Fruit fly (Drosophila melanogaster): Measurements from ENCODE around the gene CG2150.
A peak's percentile ranks its signal among the peaks of the same experiment; 100 is the strongest.

Gene CG2150

dm6 chr3R:31764672-31765071, at the start of gene CG2150:
Gene CG2150 (minus strand): TSS chr3R:31764772.
- TF ChIP-seq CG17801 (GFP tag; optimal IDR thresholded peaks at IDR 0.05; ENCODE audit: partially characterized antibody), result no peak

DNA sequence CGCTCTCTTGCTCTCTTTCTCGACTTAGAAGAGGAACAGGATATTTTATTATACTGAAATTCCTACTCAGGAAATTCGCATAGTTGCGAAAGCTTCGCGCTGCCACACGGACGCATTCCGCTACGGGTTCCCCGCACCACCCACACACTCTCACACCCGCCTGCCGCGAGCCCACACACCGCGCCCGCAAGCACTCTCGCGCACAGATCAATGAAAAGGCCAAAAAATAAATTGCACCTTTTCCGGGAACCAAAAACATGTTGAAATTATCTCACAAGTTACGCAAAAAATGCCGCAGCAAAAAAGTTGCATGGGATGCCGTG, 48.4 kb upstream of the CG2150 start:
- TF ChIP-seq CG17801 (GFP tag; optimal IDR thresholded peaks at IDR 0.05; ENCODE audit: partially characterized antibody), result no peak

DNA sequence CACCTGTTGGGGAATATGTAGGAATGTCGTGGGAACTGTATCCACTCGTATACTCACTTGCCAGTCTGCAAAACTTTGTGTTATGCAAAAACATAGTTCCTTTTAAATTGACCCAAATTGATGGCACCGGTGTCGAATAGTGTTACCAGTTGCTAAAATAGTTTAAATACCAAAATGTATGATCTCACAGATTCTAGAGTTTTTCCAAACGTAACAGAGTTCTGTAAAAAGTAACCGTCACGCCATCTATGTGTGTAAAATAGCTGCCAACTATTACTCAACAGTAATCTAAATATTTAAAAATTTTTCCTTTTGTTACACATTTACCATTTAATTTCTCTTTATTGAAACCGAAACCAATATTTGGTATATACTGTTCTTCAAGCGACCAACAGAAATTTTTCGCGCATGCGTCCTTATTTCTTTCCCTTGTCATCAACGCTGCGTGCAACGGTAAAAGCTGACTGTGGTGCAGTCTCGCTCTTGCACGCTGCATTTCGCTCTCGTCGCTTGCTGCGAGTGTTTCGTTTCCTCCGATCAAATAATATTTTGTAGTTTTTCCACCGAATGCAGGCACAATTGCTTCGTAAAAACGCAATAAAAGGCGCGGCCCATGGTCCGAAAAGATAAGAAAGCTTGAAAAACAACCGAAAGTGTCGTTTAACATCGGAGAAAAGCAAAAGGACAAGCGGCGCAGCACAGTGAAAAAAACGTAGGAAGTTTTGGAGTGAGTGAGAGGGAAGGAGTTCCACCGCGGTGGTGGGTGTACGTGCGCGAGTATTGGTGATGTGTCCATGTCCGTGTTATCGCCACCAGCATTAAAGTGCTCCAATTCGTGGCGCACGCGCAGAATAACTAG, 47.8 kb upstream of the CG2150 start, which contains the start of the genes FeCH and RhoGAP100F:
FeCH (minus strand) TSS at position 180 of the 859 bp plus-strand sequence.
RhoGAP100F (plus strand) TSS at position 493 of the 859 bp plus-strand sequence.
- no peak for TF ChIP-seq CG17801 (GFP tag; optimal IDR thresholded peaks at IDR 0.05; ENCODE audit: partially characterized antibody)

- no peak for TF ChIP-seq CG17801 (GFP tag; optimal IDR thresholded peaks at IDR 0.05; ENCODE audit: partially characterized antibody)
These were observed 45.5 kb upstream of the CG2150 start, which contains the start of gene Rift for dm6 chr3R:31810073-31810530. Gene Rift (minus strand): TSS chr3R:31810186.

dm6 chr3R:31809622-31810021, 45.0 kb upstream of the CG2150 start:
- no peak for TF ChIP-seq CG17801 (GFP tag; optimal IDR thresholded peaks at IDR 0.05; ENCODE audit: partially characterized antibody)

DNA sequence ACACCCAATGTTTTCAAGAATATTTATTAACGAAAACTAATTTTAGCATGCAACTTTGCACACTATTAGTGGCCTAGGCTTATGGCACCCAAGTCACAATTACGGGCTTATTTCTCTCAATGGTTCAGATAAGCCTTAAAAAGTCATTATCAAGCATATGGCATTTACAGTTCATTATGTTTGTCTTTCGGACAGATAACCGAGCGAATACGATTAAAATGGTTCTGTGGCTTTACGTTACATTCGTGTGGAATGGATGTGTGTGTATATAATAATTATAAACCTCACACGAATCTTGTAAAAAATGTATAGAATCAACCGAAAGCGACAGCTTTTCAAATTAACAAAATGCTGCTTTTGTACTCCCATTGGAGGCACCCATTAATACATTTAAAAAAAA, 44.0 kb upstream of the CG2150 start:
- TF ChIP-seq CG17801 (GFP tag; optimal IDR thresholded peaks at IDR 0.05; ENCODE audit: partially characterized antibody), result no peak

DNA sequence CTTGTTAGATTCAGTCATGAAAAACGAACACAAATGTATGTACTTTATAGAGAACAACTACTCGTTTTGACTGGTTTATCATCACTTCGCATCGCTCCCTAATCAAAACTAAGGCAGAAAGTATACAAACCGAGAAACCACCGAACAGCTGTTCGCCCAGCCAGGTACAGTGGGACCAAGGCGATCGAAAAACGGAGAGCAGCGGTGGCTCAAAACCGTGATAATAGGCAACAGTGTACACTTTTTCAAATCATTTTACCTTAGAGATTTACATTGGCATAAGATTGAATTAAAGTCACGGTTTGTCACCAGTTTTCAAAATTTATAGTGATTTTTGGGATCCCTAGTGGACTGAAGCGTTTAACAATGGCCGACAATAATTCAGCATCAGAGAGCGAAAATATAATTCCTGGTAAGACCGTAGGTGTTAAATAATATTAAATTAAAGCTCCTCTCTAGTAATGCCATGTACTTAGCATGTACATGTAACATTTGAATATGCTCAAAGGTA, 40.7 kb upstream of the CG2150 start, which contains the start of the genes CG42233 and CG1971:
CG42233 (minus strand) TSS at position 51 of the 511 bp plus-strand sequence.
CG1971 (plus strand) TSS at position 241 of the 511 bp plus-strand sequence.
- peak; percentile 19 for TF ChIP-seq CG17801 (GFP tag; optimal IDR thresholded peaks at IDR 0.05; ENCODE audit: partially characterized antibody)

DNA sequence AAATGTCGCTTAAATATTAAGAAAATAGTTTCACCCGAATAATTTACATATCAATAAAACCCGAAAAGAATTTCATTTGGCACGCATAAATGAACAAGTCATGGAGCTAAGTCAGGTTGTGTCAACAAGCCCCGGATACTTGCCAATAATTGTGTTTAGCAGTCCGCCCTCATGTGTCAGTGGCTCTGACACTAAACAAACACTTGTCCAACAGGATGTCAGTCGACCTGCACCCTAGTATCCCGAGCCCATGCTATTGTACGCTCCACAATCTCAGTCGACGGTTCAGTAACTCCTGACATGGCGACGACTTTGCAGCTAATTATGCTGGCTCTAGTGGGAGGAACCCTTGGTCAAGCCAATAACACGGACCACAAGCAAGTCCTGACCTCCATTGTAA, 36.1 kb upstream of the CG2150 start, which contains the start of gene Ir100a:
Ir100a (plus strand) TSS at position 301 of the 400 bp plus-strand sequence.
- no peak for TF ChIP-seq CG17801 (GFP tag; optimal IDR thresholded peaks at IDR 0.05; ENCODE audit: partially characterized antibody)

dm6 chr3R:31794457-31794856, 29.9 kb upstream of the CG2150 start:
- peak; percentile 52 for TF ChIP-seq CG17801 (GFP tag; optimal IDR thresholded peaks at IDR 0.05; ENCODE audit: partially characterized antibody)

DNA sequence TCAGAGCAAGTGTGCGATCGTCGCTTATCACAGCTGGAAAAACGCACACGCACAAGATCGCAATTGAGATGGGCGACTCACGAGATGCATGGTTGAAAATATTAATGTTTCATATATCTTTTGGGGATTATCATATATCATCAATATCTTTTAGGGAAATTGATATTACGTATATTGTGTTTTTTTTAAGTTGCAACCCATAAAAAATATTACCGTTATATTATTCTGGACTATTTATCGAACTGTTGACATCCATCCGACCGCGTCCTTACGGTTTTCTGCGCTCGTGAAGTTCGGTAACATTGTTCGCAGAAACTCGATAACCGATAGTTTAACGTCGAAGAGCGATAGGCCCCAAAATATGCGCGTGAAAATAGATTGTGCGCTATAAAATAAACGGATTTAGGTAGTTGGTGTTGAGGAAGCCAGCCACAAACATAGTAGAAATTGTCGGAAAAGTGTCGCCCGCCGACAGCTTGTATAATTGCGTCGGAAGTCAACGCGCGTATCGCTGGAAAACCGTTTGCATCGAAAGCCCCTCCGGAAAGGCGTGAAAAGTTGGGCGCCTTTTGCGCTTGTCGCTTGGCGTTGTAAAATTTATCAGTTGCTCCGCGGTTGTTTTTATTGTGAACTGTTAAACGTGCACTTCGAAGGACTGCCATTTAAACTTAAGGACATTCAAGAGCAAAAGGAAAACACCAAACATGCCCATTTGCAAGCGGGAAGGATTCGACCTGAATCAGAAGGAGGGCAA, 29.3 kb upstream of the CG2150 start, which contains the start of the genes Mccc1 and Acf:
Mccc1 (minus strand) TSS at position 244 of the 754 bp plus-strand sequence.
Acf (plus strand) TSS at position 318 of the 754 bp plus-strand sequence.
- TF ChIP-seq CG17801 (GFP tag; optimal IDR thresholded peaks at IDR 0.05; ENCODE audit: partially characterized antibody), result peak; percentile 55

DNA sequence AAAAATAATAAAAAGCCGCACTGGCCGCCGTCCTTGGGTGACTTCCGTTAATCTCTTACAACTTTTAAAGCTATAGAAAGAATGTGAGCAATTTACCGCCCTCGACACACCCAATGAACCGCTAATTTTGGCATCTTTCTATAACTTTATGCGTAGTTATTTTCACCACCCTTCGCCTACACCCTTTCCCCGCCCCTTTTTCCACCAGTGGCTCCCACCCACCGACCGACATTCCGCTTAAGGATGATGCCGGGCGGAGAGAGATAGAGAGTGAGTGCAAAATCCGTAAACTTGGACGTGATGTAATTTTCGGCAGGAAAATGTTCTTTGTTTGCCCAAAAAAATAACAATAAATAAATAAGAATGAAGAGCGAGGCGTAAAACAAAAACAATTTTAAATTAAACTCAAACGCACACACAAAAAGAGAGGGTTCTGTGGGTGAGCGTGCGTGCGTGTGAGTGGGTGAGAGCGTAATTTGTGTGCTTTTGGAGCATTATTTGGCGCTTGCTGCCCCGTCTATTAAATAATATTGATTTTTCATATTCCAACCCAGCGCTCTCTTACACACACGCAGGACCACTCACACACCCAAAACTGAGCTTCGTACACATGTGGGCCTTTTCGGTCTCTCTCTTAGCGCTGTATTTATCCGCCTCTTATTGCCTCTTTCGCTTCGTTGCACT, 13.1 kb upstream of the CG2150 start:
- TF ChIP-seq CG17801 (GFP tag; optimal IDR thresholded peaks at IDR 0.05; ENCODE audit: partially characterized antibody), result no peak

DNA sequence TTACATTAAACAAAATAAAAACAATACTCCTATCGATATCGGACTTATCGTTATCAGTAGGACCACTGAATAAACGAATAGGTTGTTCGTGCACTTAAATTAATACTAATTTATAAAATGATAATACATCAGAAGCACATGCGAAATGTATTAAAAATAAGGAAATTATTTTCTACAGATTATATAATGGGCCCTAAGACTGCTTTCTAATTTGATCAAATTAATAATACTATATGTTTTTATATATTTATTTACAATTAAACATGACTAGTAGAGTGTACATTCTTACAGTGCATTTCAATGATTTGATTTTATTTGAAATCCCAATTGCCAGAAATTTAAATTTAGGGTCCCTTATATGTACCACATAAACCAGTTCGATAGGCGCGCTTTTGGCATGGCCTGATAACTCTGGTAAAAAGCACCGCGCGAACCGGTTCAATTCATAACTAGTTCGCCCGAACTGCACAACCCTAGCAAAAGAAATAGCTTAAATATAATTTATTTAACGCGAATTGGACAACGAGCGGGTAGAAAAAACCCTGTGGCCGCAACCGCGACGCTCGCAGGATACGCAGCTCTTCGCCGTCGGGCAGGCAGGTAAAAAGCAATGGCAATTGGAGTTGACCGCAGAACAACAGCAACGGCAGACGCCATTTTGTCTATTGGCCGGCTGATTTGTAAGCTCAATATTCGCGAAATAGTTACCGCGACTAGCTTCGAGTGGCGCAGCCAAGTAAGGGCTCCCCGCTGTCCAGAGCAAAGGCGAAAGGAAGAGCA, 12.2 kb upstream of the CG2150 start, which contains the start of the genes CG2126 and faf:
CG2126 (minus strand) TSS at position 70 of the 780 bp plus-strand sequence.
faf (plus strand) TSS at position 438 of the 780 bp plus-strand sequence.
- peak; percentile 75 for TF ChIP-seq CG17801 (GFP tag; optimal IDR thresholded peaks at IDR 0.05; ENCODE audit: partially characterized antibody)

- peak; percentile 6 for TF ChIP-seq CG17801 (GFP tag; optimal IDR thresholded peaks at IDR 0.05; ENCODE audit: partially characterized antibody)
These were observed 7.4 kb upstream of the CG2150 start, which contains the start of the genes betaGlu and sip3 for dm6 chr3R:31771790-31772576. Gene betaGlu (minus strand): TSS chr3R:31771848. Gene sip3 (plus strand): TSS chr3R:31772219.

Measured in ovary, adult (tissue).